Fruit fly (Drosophila melanogaster) whole organism: Measurements from ENCODE around the gene cmb.

Source experiments
- CG8478 ChIP-seq: fragments of >200 bp; optimal IDR thresholded peaks from 2 replicates; lab custom pipeline; 2018; ENCODE audit warnings: inconsistent platforms
- Dll ChIP-seq: fragments of >200 bp; optimal IDR thresholded peaks from 2 replicates; lab custom pipeline; 2017
- EcR ChIP-seq, 2 experiments: fragments of >200 bp; optimal IDR thresholded peaks; 2 replicates each; lab custom pipeline; 2017; ENCODE audit warnings: missing biosample characterization in 2 of 2, missing genetic modification characterization in 2 of 2, missing genetic modification reagents in 2 of 2
- pan ChIP-seq: fragments of >200 bp; optimal IDR thresholded peaks from 2 replicates; lab custom pipeline; 2017
- psq ChIP-seq: fragments of >200 bp; optimal IDR thresholded peaks from 2 replicates; lab custom pipeline; 2017
- usp ChIP-seq: fragments of >200 bp; optimal IDR thresholded peaks from 2 replicates; lab custom pipeline; 2017; ENCODE audit warnings: missing biosample characterization, missing genetic modification characterization, mixed read lengths

dm6 chr3L:13451562-13451961 lies 9.2 kb downstream of the cmb start:
- no peak for TF ChIP-seq Dll
- TF ChIP-seq pan (lab: Kevin White, UChicago): no peak
- no peak for TF ChIP-seq EcR (GFP tag; optimal IDR thresholded peaks at IDR 0.05; lab: Kevin White, UChicago)
- TF ChIP-seq CG8478 (lab: Kevin White, UChicago): no peak
- TF ChIP-seq psq (lab: Kevin White, UChicago): no peak
- TF ChIP-seq usp (GFP tag; lab: Kevin White, UChicago): no peak
